Worm (Caenorhabditis elegans): ENCODE results near the gene K12H6.4.
A peak's percentile ranks its signal among the peaks of the same experiment; 100 is the strongest.

K12H6.4 gene

ce11 chrII:2815017-2815416, 9.1 kb downstream of the K12H6.4 start:
- no peak for TF ChIP-seq fkh-10 (GFP tag; optimal IDR thresholded peaks at IDR 0.05)
- TF ChIP-seq dve-1 (tag; optimal IDR thresholded peaks at IDR 0.05), result no peak
- no peak for TF ChIP-seq madf-2 (tag; optimal IDR thresholded peaks at IDR 0.05)
- no peak for TF ChIP-seq ceh-19 (GFP tag; optimal IDR thresholded peaks at IDR 0.05)
- TF ChIP-seq pax-1 (tag; optimal IDR thresholded peaks at IDR 0.05), result no peak
- no peak for TF ChIP-seq ceh-30 (tag; optimal IDR thresholded peaks at IDR 0.05)
- no peak for TF ChIP-seq nfya-1 (tag; optimal IDR thresholded peaks at IDR 0.05)
- no peak for TF ChIP-seq pag-3 (tag; optimal IDR thresholded peaks at IDR 0.05; ENCODE audit: borderline replicate concordance)
- TF ChIP-seq C08G9.2 (tag; optimal IDR thresholded peaks at IDR 0.05), result no peak
- TF ChIP-seq ceh-6 (GFP tag; optimal IDR thresholded peaks at IDR 0.05), result no peak
- no peak for TF ChIP-seq tbx-2 (tag; optimal IDR thresholded peaks at IDR 0.05)
- TF ChIP-seq K09A11.1 (tag; optimal IDR thresholded peaks at IDR 0.05; ENCODE audit: insufficient read depth), result no peak
- TF ChIP-seq ztf-16 (tag; optimal IDR thresholded peaks at IDR 0.05), result no peak
- TF ChIP-seq unc-55 (GFP tag; optimal IDR thresholded peaks at IDR 0.05), result no peak
- TF ChIP-seq eyg-1 (tag; optimal IDR thresholded peaks at IDR 0.05), result no peak
- no peak for TF ChIP-seq ceh-2 (tag; optimal IDR thresholded peaks at IDR 0.05)
- no peak for TF ChIP-seq ceh-48 (tag; optimal IDR thresholded peaks at IDR 0.05)

- no peak for TF ChIP-seq hlh-15 (tag; optimal IDR thresholded peaks at IDR 0.05)
- TF ChIP-seq hlh-30 (tag; optimal IDR thresholded peaks at IDR 0.05; ENCODE audit: insufficient read depth), result peak; percentile 77
- TF ChIP-seq tbx-2 (tag; optimal IDR thresholded peaks at IDR 0.05), result peak; percentile 15
- TF ChIP-seq unc-55 (GFP tag; optimal IDR thresholded peaks at IDR 0.05), result peak; percentile 29
- no peak for TF ChIP-seq hlh-13 (GFP tag; optimal IDR thresholded peaks at IDR 0.05)
These were observed 16.3 kb downstream of the K12H6.4 start, which contains the start of gene K12H6.12 for ce11 chrII:2807674-2808206. K12H6.12 (plus strand) TSS chrII:2808156.

- TF ChIP-seq unc-42 (tag; optimal IDR thresholded peaks at IDR 0.05) (no peak), elt-2 (tag; optimal IDR thresholded peaks at IDR 0.05) (peak; percentile 37)
These were observed 18.5 kb downstream of the K12H6.4 start for ce11 chrII:2805566-2805965.

ce11 chrII:2804949-2805348, 19.1 kb downstream of the K12H6.4 start:
- TF ChIP-seq ztf-16 (tag; optimal IDR thresholded peaks at IDR 0.05) (no peak), unc-86 (tag; optimal IDR thresholded peaks at IDR 0.05) (no peak), C08G9.2 (tag; optimal IDR thresholded peaks at IDR 0.05) (no peak), odd-2 (tag; optimal IDR thresholded peaks at IDR 0.05) (no peak), ceh-30 (tag; optimal IDR thresholded peaks at IDR 0.05) (no peak), pros-1 (tag; optimal IDR thresholded peaks at IDR 0.05) (no peak), nhr-11 (tag; optimal IDR thresholded peaks at IDR 0.05) (no peak), ceh-31 (tag; optimal IDR thresholded peaks at IDR 0.05) (no peak), zip-5 (tag; optimal IDR thresholded peaks at IDR 0.05) (no peak), hlh-30 (tag; optimal IDR thresholded peaks at IDR 0.05; ENCODE audit: insufficient read depth) (no peak), pqm-1 (tag; optimal IDR thresholded peaks at IDR 0.05) (no peak), fax-1 (tag; optimal IDR thresholded peaks at IDR 0.05) (no peak), che-1 (tag; optimal IDR thresholded peaks at IDR 0.05) (no peak), ceh-48 (tag; optimal IDR thresholded peaks at IDR 0.05) (no peak)

- no peak for TF ChIP-seq ets-4 (tag; optimal IDR thresholded peaks at IDR 0.05)
- TF ChIP-seq hlh-30 (tag; optimal IDR thresholded peaks at IDR 0.05; ENCODE audit: insufficient read depth), result no peak
- peak; percentile 69 for TF ChIP-seq hlh-8 (tag; optimal IDR thresholded peaks at IDR 0.05)
- TF ChIP-seq unc-3 (GFP tag; conservative IDR thresholded peaks at IDR 0.05), result no peak
- no peak for TF ChIP-seq unc-3 (tag; optimal IDR thresholded peaks at IDR 0.05)
- TF ChIP-seq ceh-48 (tag; optimal IDR thresholded peaks at IDR 0.05), result no peak
These were observed 19.8 kb downstream of the K12H6.4 start for ce11 chrII:2804245-2804644.
